Worm (Caenorhabditis elegans): ENCODE data around the gene chl-1.

The chl-1 gene

ce11 chrIII:10391628-10392027 is 13.4 kb downstream of the chl-1 start, which contains the start of gene M03C11.9:
M03C11.9 (minus strand) TSS chrIII:10391728.
- no peak for TF ChIP-seq aly-1 (tag; optimal IDR thresholded peaks at IDR 0.05)
- no peak for TF ChIP-seq ama-1 (optimal IDR thresholded peaks at IDR 0.05)
- TF ChIP-seq ets-7 (tag; optimal IDR thresholded peaks at IDR 0.05): no peak
- no peak for TF ChIP-seq hmbx-1 (tag; optimal IDR thresholded peaks at IDR 0.05)
- no peak for TF ChIP-seq tra-4 (tag; optimal IDR thresholded peaks at IDR 0.05)
- no peak for TF ChIP-seq scrt-1 (GFP tag; IDR thresholded peaks at IDR 0.05)
- TF ChIP-seq ceh-36 (tag; optimal IDR thresholded peaks at IDR 0.05): no peak
- TF ChIP-seq hmg-4 (GFP tag; optimal IDR thresholded peaks at IDR 0.05): no peak
- no peak for TF ChIP-seq F13C5.2 (tag; optimal IDR thresholded peaks at IDR 0.05)
- no peak for TF ChIP-seq flt-1 (GFP tag; IDR thresholded peaks at IDR 0.05)
- no peak for TF ChIP-seq sea-1 (GFP tag; conservative IDR thresholded peaks at IDR 0.05)
- no peak for TF ChIP-seq hnd-1 (tag; optimal IDR thresholded peaks at IDR 0.05)

ce11 chrIII:10389608-10390007 is 15.4 kb downstream of the chl-1 start:
- no peak for TF ChIP-seq ama-1 (optimal IDR thresholded peaks at IDR 0.05)
- TF ChIP-seq pes-1 (GFP tag; IDR thresholded peaks at IDR 0.05): no peak
- TF ChIP-seq B0310.2 (tag; optimal IDR thresholded peaks at IDR 0.05): no peak

ce11 chrIII:10386476-10386875 is 18.6 kb downstream of the chl-1 start, which contains the start of gene C38H2.3:
C38H2.3 (minus strand) TSS chrIII:10386576.
- TF ChIP-seq ceh-13 (GFP tag; optimal IDR thresholded peaks at IDR 0.05) (no peak), hmbx-1 (tag; optimal IDR thresholded peaks at IDR 0.05) (no peak), ceh-36 (tag; optimal IDR thresholded peaks at IDR 0.05) (no peak), F13C5.2 (tag; optimal IDR thresholded peaks at IDR 0.05) (no peak), B0310.2 (tag; optimal IDR thresholded peaks at IDR 0.05) (no peak), ets-7 (tag; optimal IDR thresholded peaks at IDR 0.05) (no peak), aly-1 (tag; optimal IDR thresholded peaks at IDR 0.05) (no peak), hnd-1 (tag; optimal IDR thresholded peaks at IDR 0.05) (no peak), pes-1 (GFP tag; IDR thresholded peaks at IDR 0.05) (no peak), sea-1 (GFP tag; conservative IDR thresholded peaks at IDR 0.05) (no peak), tra-4 (tag; optimal IDR thresholded peaks at IDR 0.05) (no peak), flt-1 (GFP tag; IDR thresholded peaks at IDR 0.05) (no peak), scrt-1 (GFP tag; IDR thresholded peaks at IDR 0.05) (no peak), tbx-37 (GFP tag; conservative IDR thresholded peaks at IDR 0.05) (no peak), hmg-4 (GFP tag; optimal IDR thresholded peaks at IDR 0.05) (no peak), ama-1 (optimal IDR thresholded peaks at IDR 0.05) (no peak), tbx-11 (GFP tag; IDR thresholded peaks at IDR 0.05) (no peak)

ce11 chrIII:10383804-10384203 is 21.2 kb downstream of the chl-1 start:
- TF ChIP-seq flt-1 (GFP tag; IDR thresholded peaks at IDR 0.05): no peak
- no peak for TF ChIP-seq ceh-36 (tag; optimal IDR thresholded peaks at IDR 0.05)
- no peak for TF ChIP-seq B0310.2 (tag; optimal IDR thresholded peaks at IDR 0.05)
- no peak for TF ChIP-seq ceh-13 (GFP tag; optimal IDR thresholded peaks at IDR 0.05)
- TF ChIP-seq tbx-37 (GFP tag; conservative IDR thresholded peaks at IDR 0.05): no peak
- no peak for TF ChIP-seq hnd-1 (tag; optimal IDR thresholded peaks at IDR 0.05)
- no peak for TF ChIP-seq ets-7 (tag; optimal IDR thresholded peaks at IDR 0.05)
- no peak for TF ChIP-seq hmbx-1 (tag; optimal IDR thresholded peaks at IDR 0.05)
- TF ChIP-seq F13C5.2 (tag; optimal IDR thresholded peaks at IDR 0.05): no peak
- TF ChIP-seq tra-4 (tag; optimal IDR thresholded peaks at IDR 0.05): no peak
- TF ChIP-seq ama-1 (optimal IDR thresholded peaks at IDR 0.05): no peak
- TF ChIP-seq tbx-11 (GFP tag; IDR thresholded peaks at IDR 0.05): no peak
- TF ChIP-seq hmg-4 (GFP tag; optimal IDR thresholded peaks at IDR 0.05): no peak
- TF ChIP-seq aly-1 (tag; optimal IDR thresholded peaks at IDR 0.05): no peak
- TF ChIP-seq pes-1 (GFP tag; IDR thresholded peaks at IDR 0.05): no peak
- TF ChIP-seq scrt-1 (GFP tag; IDR thresholded peaks at IDR 0.05): no peak
- no peak for TF ChIP-seq sea-1 (GFP tag; conservative IDR thresholded peaks at IDR 0.05)

ce11 chrIII:10381473-10381872 is 23.6 kb downstream of the chl-1 start, which contains the start of gene C38H2.2:
C38H2.2 (plus strand) TSS chrIII:10381773.
- TF ChIP-seq pes-1 (GFP tag; IDR thresholded peaks at IDR 0.05): no peak

ce11 chrIII:10380640-10381039 is 24.4 kb downstream of the chl-1 start:
- TF ChIP-seq ceh-36 (tag; optimal IDR thresholded peaks at IDR 0.05) (no peak), B0310.2 (tag; optimal IDR thresholded peaks at IDR 0.05) (no peak), aly-1 (tag; optimal IDR thresholded peaks at IDR 0.05) (no peak), ama-1 (optimal IDR thresholded peaks at IDR 0.05) (no peak), F13C5.2 (tag; optimal IDR thresholded peaks at IDR 0.05) (no peak), tra-4 (tag; optimal IDR thresholded peaks at IDR 0.05) (no peak), scrt-1 (GFP tag; IDR thresholded peaks at IDR 0.05) (no peak), hmbx-1 (tag; optimal IDR thresholded peaks at IDR 0.05) (no peak)

ce11 chrIII:10379632-10380031 is 25.4 kb downstream of the chl-1 start:
- TF ChIP-seq ceh-13 (GFP tag; optimal IDR thresholded peaks at IDR 0.05): no peak
- TF ChIP-seq ets-7 (tag; optimal IDR thresholded peaks at IDR 0.05): no peak
- TF ChIP-seq scrt-1 (GFP tag; IDR thresholded peaks at IDR 0.05): no peak
- no peak for TF ChIP-seq tra-4 (tag; optimal IDR thresholded peaks at IDR 0.05)
- no peak for TF ChIP-seq sea-1 (GFP tag; conservative IDR thresholded peaks at IDR 0.05)
- TF ChIP-seq tbx-11 (GFP tag; IDR thresholded peaks at IDR 0.05): no peak
- no peak for TF ChIP-seq B0310.2 (tag; optimal IDR thresholded peaks at IDR 0.05)
- no peak for TF ChIP-seq flt-1 (GFP tag; IDR thresholded peaks at IDR 0.05)
- TF ChIP-seq hmg-4 (GFP tag; optimal IDR thresholded peaks at IDR 0.05): no peak
- no peak for TF ChIP-seq hmbx-1 (tag; optimal IDR thresholded peaks at IDR 0.05)
- no peak for TF ChIP-seq ceh-36 (tag; optimal IDR thresholded peaks at IDR 0.05)
- no peak for TF ChIP-seq pes-1 (GFP tag; IDR thresholded peaks at IDR 0.05)
- no peak for TF ChIP-seq F13C5.2 (tag; optimal IDR thresholded peaks at IDR 0.05)
- no peak for TF ChIP-seq ama-1 (optimal IDR thresholded peaks at IDR 0.05)
- no peak for TF ChIP-seq aly-1 (tag; optimal IDR thresholded peaks at IDR 0.05)

ce11 chrIII:10378899-10379298 is 26.1 kb downstream of the chl-1 start:
- TF ChIP-seq B0310.2 (tag; optimal IDR thresholded peaks at IDR 0.05) (no peak), hmbx-1 (tag; optimal IDR thresholded peaks at IDR 0.05) (no peak), pes-1 (GFP tag; IDR thresholded peaks at IDR 0.05) (no peak), tbx-11 (GFP tag; IDR thresholded peaks at IDR 0.05) (no peak), hnd-1 (tag; optimal IDR thresholded peaks at IDR 0.05) (no peak), tra-4 (tag; optimal IDR thresholded peaks at IDR 0.05) (no peak), flt-1 (GFP tag; IDR thresholded peaks at IDR 0.05) (no peak), sea-1 (GFP tag; conservative IDR thresholded peaks at IDR 0.05) (no peak), ama-1 (optimal IDR thresholded peaks at IDR 0.05) (no peak), ceh-13 (GFP tag; optimal IDR thresholded peaks at IDR 0.05) (no peak), F13C5.2 (tag; optimal IDR thresholded peaks at IDR 0.05) (no peak), aly-1 (tag; optimal IDR thresholded peaks at IDR 0.05) (no peak), ceh-36 (tag; optimal IDR thresholded peaks at IDR 0.05) (no peak), scrt-1 (GFP tag; IDR thresholded peaks at IDR 0.05) (no peak), tbx-37 (GFP tag; conservative IDR thresholded peaks at IDR 0.05) (no peak), ets-7 (tag; optimal IDR thresholded peaks at IDR 0.05) (no peak), hmg-4 (GFP tag; optimal IDR thresholded peaks at IDR 0.05) (no peak)
